Fruit fly (Drosophila melanogaster): Measurements from ENCODE around the gene CG9922.

The CG9922 gene

dm6 chr3R:14031531-14032414 lies 4.4 kb downstream of the CG9922 start, which contains the start of the genes rdx and CG3061 (continued):
- TF ChIP-seq Mad (GFP tag; optimal IDR thresholded peaks at IDR 0.05): no peak
- peak; percentile 59 for TF ChIP-seq sens (GFP tag)
- peak; percentile 1 for TF ChIP-seq oc (tag; optimal IDR thresholded peaks at IDR 0.05)
- TF ChIP-seq cg (GFP tag; optimal IDR thresholded peaks at IDR 0.05): peak; percentile 99
- TF ChIP-seq CG32532 (GFP tag; IDR thresholded peaks at IDR 0.05): no peak; the same call in none of the 2 replicates
- no peak for TF ChIP-seq gro (GFP tag; optimal IDR thresholded peaks at IDR 0.05)
- no peak for TF ChIP-seq HHEX (GFP tag; optimal IDR thresholded peaks at IDR 0.05)
- TF ChIP-seq CG17385 (GFP tag; optimal IDR thresholded peaks at IDR 0.05): peak; percentile 54
- no peak for TF ChIP-seq CkIIα-i1 (GFP tag; IDR thresholded peaks at IDR 0.05)
- TF ChIP-seq ato (GFP tag; IDR thresholded peaks at IDR 0.05; ENCODE audit: partially characterized antibody): no peak
- TF ChIP-seq croc (GFP tag; conservative IDR thresholded peaks at IDR 0.05): peak; percentile 40; the same call in 1 of the 3 replicates
- TF ChIP-seq Side (GFP tag; optimal IDR thresholded peaks at IDR 0.05): no peak
- TF ChIP-seq CG15601 (tag; optimal IDR thresholded peaks at IDR 0.05): peak; percentile 63
- no peak for TF ChIP-seq btn (GFP tag; optimal IDR thresholded peaks at IDR 0.05)
- no peak for TF ChIP-seq ap (GFP tag; IDR thresholded peaks at IDR 0.05)
- no peak for TF ChIP-seq CG5953 (GFP tag; IDR thresholded peaks at IDR 0.05)
- TF ChIP-seq klu (GFP tag; IDR thresholded peaks at IDR 0.05): peak; percentile 78; the same call in 1 of the 2 replicates
- TF ChIP-seq stwl (tag; optimal IDR thresholded peaks at IDR 0.05): peak; percentile 41
- no peak for TF ChIP-seq Rx (GFP tag; IDR thresholded peaks at IDR 0.05)
- TF ChIP-seq CG1024 (GFP tag; IDR thresholded peaks at IDR 0.05): no peak
- peak; percentile 28; the same call in 1 of the 2 replicates for TF ChIP-seq sisA (GFP tag; IDR thresholded peaks at IDR 0.05)
- TF ChIP-seq Asciz (GFP tag; optimal IDR thresholded peaks at IDR 0.05): no peak
- TF ChIP-seq CG10321 (GFP tag; IDR thresholded peaks at IDR 0.05): no peak
- no peak for TF ChIP-seq yki (optimal IDR thresholded peaks at IDR 0.05)
- peak; percentile 86 for TF ChIP-seq sqz (GFP tag; optimal IDR thresholded peaks at IDR 0.05)
- no peak for TF ChIP-seq hb (GFP tag; IDR thresholded peaks at IDR 0.05; ENCODE audit: partially characterized antibody)
- TF ChIP-seq Usf (GFP tag; optimal IDR thresholded peaks at IDR 0.05): peak; percentile 51
- no peak for TF ChIP-seq Oaz (GFP tag; IDR thresholded peaks at IDR 0.05)
- TF ChIP-seq jumu (GFP tag; optimal IDR thresholded peaks at IDR 0.05): no peak
- TF ChIP-seq odd (GFP tag; optimal IDR thresholded peaks at IDR 0.05): peak; percentile 23
- TF ChIP-seq dmrt11E (tag; optimal IDR thresholded peaks at IDR 0.05): peak; percentile 60
- no peak for TF ChIP-seq Ets97D (GFP tag; optimal IDR thresholded peaks at IDR 0.05)
- no peak for TF ChIP-seq kah (GFP tag; optimal IDR thresholded peaks at IDR 0.05)
- TF ChIP-seq Gug (GFP tag; IDR thresholded peaks at IDR 0.05): peak; percentile 54; the same call in 2 of the 4 replicates
- TF ChIP-seq CG4854 (GFP tag; optimal IDR thresholded peaks at IDR 0.05): no peak
- no peak for TF ChIP-seq CG13624 (GFP tag; optimal IDR thresholded peaks at IDR 0.05)
- peak; percentile 68 for TF ChIP-seq Sox100B (GFP tag; optimal IDR thresholded peaks at IDR 0.05)
- TF ChIP-seq chn (GFP tag; optimal IDR thresholded peaks at IDR 0.05): no peak
- TF ChIP-seq CG4404 (GFP tag; IDR thresholded peaks at IDR 0.05): no peak; the same call in 1 of the 2 replicates
- TF ChIP-seq CG10979 (tag; optimal IDR thresholded peaks at IDR 0.05): peak; percentile 36
- TF ChIP-seq amos (GFP tag; IDR thresholded peaks at IDR 0.05; ENCODE audit: partially characterized antibody): peak; percentile 19; the same call in 1 of the 2 replicates
- no peak for TF ChIP-seq Neu2 (GFP tag; optimal IDR thresholded peaks at IDR 0.05; ENCODE audit: borderline replicate concordance)
- peak; percentile 13 for TF ChIP-seq Vsx1 (GFP tag; optimal IDR thresholded peaks at IDR 0.05)
- TF ChIP-seq CG3995 (GFP tag; optimal IDR thresholded peaks at IDR 0.05): no peak
- TF ChIP-seq en (GFP tag; optimal IDR thresholded peaks at IDR 0.05): no peak
- TF ChIP-seq CG10543 (GFP tag; optimal IDR thresholded peaks at IDR 0.05): peak; percentile 86
- TF ChIP-seq dimm (GFP tag; IDR thresholded peaks at IDR 0.05): no peak
- peak in 1 of 2 experiments; percentile 21 for TF ChIP-seq Trl (optimal IDR thresholded peaks at IDR 0.05)
- no peak for TF ChIP-seq Trl (GFP tag; optimal IDR thresholded peaks at IDR 0.05)
- TF ChIP-seq slbo (GFP tag; IDR thresholded peaks at IDR 0.05): peak; percentile 75
